Worm (Caenorhabditis elegans) whole organism, L1 larva: ENCODE results near the gene ZK177.3.

Source experiments
- C04F5.9 ChIP-seq: sonication (generic microtip); optimal IDR thresholded peaks from 2 replicates; lab custom pipeline; 2016; ENCODE audit warnings: missing genetic modification characterization, missing compliant biosample characterization
- C16A3.4 ChIP-seq: fragments of 150-350 bp; optimal IDR thresholded peaks from 2 replicates; lab custom pipeline; 2014; ENCODE audit warnings: missing biosample characterization, missing genetic modification characterization
- C34B4.2 ChIP-seq: sonication (generic microtip); optimal IDR thresholded peaks from 2 replicates; lab custom pipeline; 2017; ENCODE audit warnings: mild to moderate bottlenecking, missing genetic modification characterization, missing compliant biosample characterization
- aha-1 ChIP-seq: fragments of 150-350 bp; optimal IDR thresholded peaks from 2 replicates; lab custom pipeline; 2014; ENCODE audit warnings: missing biosample characterization, missing genetic modification characterization
- aly-2 ChIP-seq: fragments of 150-350 bp; optimal IDR thresholded peaks from 2 replicates; lab custom pipeline; 2014; ENCODE audit warnings: missing biosample characterization, missing genetic modification characterization
- ama-1 ChIP-seq: fragments of 150-350 bp; optimal IDR thresholded peaks from 2 replicates; lab custom pipeline; 2014
- blmp-1 ChIP-seq: fragments of 150-350 bp; optimal IDR thresholded peaks from 2 replicates; lab custom pipeline; 2014; ENCODE audit warnings: missing biosample characterization, missing genetic modification characterization
- ceh-8 ChIP-seq: fragments of 200-800 bp; sonication (Bioruptor generic); optimal IDR thresholded peaks from 2 replicates; lab custom pipeline; 2018; ENCODE audit warnings: mild to moderate bottlenecking, missing genetic modification characterization, moderate library complexity, missing compliant biosample characterization
- ces-1 ChIP-seq: fragments of 150-350 bp; optimal IDR thresholded peaks from 2 replicates; lab custom pipeline; 2014; ENCODE audit warnings: missing biosample characterization, missing genetic modification reagents, missing genetic modification characterization
- dpl-1 ChIP-seq, 3 experiments: fragments of 150-350 bp in 2 of 3; sonication (generic microtip) in 1 of 3; optimal IDR thresholded peaks; 2 replicates each; lab custom pipeline; 2014 to 2017; ENCODE audit warnings: missing biosample characterization in 3 of 3, missing genetic modification characterization in 3 of 3, missing genetic modification reagents in 3 of 3
- dsc-1 ChIP-seq: sonication (generic microtip); optimal IDR thresholded peaks from 2 replicates; lab custom pipeline; 2016; ENCODE audit warnings: mild to moderate bottlenecking, missing genetic modification characterization, missing compliant biosample characterization
- efl-1 ChIP-seq, 4 experiments: fragments of 150-350 bp; optimal IDR thresholded peaks in 3 of 4; peaks in 1 of 4; 1 replicate in 1 of 4; 2 replicates in 3 of 4; lab custom pipeline; 2014; ENCODE audit warnings: missing biosample characterization in 2 of 4, missing genetic modification characterization in 2 of 4, missing genetic modification reagents in 2 of 4
- efl-3 ChIP-seq: fragments of 200-800 bp; sonication (Bioruptor generic); optimal IDR thresholded peaks from 2 replicates; lab custom pipeline; 2018; ENCODE audit warnings: mild to moderate bottlenecking, missing genetic modification characterization, missing compliant biosample characterization
- egl-27 ChIP-seq, 2 experiments: fragments of 150-350 bp in 1 of 2; sonication (generic microtip); optimal IDR thresholded peaks; 3 replicates each; lab custom pipeline; 2017 to 2018; ENCODE audit warnings: missing biosample characterization in 2 of 2, missing genetic modification characterization in 2 of 2, missing genetic modification reagents in 2 of 2
- fkh-4 ChIP-seq: sonication (generic microtip); optimal IDR thresholded peaks from 2 replicates; lab custom pipeline; 2016; ENCODE audit warnings: missing compliant biosample characterization, missing genetic modification characterization, borderline replicate concordance
- fos-1 ChIP-seq: fragments of 150-350 bp; optimal IDR thresholded peaks from 2 replicates; lab custom pipeline; 2014; ENCODE audit warnings: missing biosample characterization, missing genetic modification characterization
- isw-1 ChIP-seq: fragments of 200-800 bp; sonication (Bioruptor generic); IDR thresholded peaks from 2 replicates; pipeline ENCODE4 v1.3.6; 2022; ENCODE audit warnings: missing genetic modification characterization, missing compliant biosample characterization
- lin-15B ChIP-seq: fragments of 150-350 bp; sonication (generic microtip); optimal IDR thresholded peaks from 3 replicates; lab custom pipeline; 2014; ENCODE audit warnings: missing biosample characterization, missing genetic modification characterization
- lin-35 ChIP-seq, 2 experiments: fragments of 150-350 bp; optimal IDR thresholded peaks; 2 replicates each; lab custom pipeline; 2014; ENCODE audit warnings: missing biosample characterization in 2 of 2, missing genetic modification characterization in 2 of 2, missing genetic modification reagents in 2 of 2
- lsy-2 ChIP-seq, 2 experiments: fragments of 150-350 bp; optimal IDR thresholded peaks; 2 replicates each; lab custom pipeline; 2014; ENCODE audit warnings: missing biosample characterization in 2 of 2, missing genetic modification characterization in 2 of 2
- mab-9 ChIP-seq: fragments of 200-800 bp; sonication (Bioruptor generic); IDR thresholded peaks from 2 replicates; pipeline ENCODE4 v1.3.6; 2022; ENCODE audit warnings: missing genetic modification reagents, missing genetic modification characterization, missing compliant biosample characterization
- mef-2 ChIP-seq: fragments of 150-350 bp; optimal IDR thresholded peaks from 2 replicates; lab custom pipeline; 2014; ENCODE audit warnings: missing biosample characterization, missing genetic modification characterization
- mep-1 ChIP-seq: fragments of 150-350 bp; optimal IDR thresholded peaks from 2 replicates; lab custom pipeline; 2014; ENCODE audit warnings: missing biosample characterization, missing genetic modification characterization
- nhr-11 ChIP-seq: fragments of 150-350 bp; optimal IDR thresholded peaks from 2 replicates; lab custom pipeline; 2014; ENCODE audit warnings: missing biosample characterization, missing genetic modification characterization
- nhr-12 ChIP-seq: sonication (generic microtip); optimal IDR thresholded peaks from 2 replicates; lab custom pipeline; 2017; ENCODE audit warnings: missing biosample characterization, missing genetic modification characterization
- nhr-28 ChIP-seq: fragments of 150-350 bp; optimal IDR thresholded peaks from 2 replicates; lab custom pipeline; 2014; ENCODE audit warnings: missing biosample characterization, missing genetic modification characterization
- nhr-47 ChIP-seq: sonication (generic microtip); optimal IDR thresholded peaks from 2 replicates; lab custom pipeline; 2016; ENCODE audit warnings: mild to moderate bottlenecking, missing genetic modification characterization, moderate library complexity, missing compliant biosample characterization
- nhr-71 ChIP-seq: sonication (generic microtip); optimal IDR thresholded peaks from 2 replicates; lab custom pipeline; 2016; ENCODE audit warnings: mild to moderate bottlenecking, missing genetic modification characterization, moderate library complexity, missing compliant biosample characterization
- nhr-76 ChIP-seq: sonication (generic microtip); optimal IDR thresholded peaks from 2 replicates; lab custom pipeline; 2017; ENCODE audit warnings: missing biosample characterization, missing genetic modification characterization
- pag-3 ChIP-seq: sonication (generic microtip); optimal IDR thresholded peaks from 2 replicates; lab custom pipeline; 2017; ENCODE audit warnings: missing genetic modification characterization, mild to moderate bottlenecking, missing compliant biosample characterization, antibody characterized with exemption, borderline replicate concordance; ENCODE audit not compliant: insufficient read depth
- pax-3 ChIP-seq: fragments of 200-800 bp; sonication (Bioruptor generic); optimal IDR thresholded peaks from 2 replicates; lab custom pipeline; 2018; ENCODE audit warnings: mild to moderate bottlenecking, missing genetic modification characterization, moderate library complexity, missing compliant biosample characterization
- rnt-1 ChIP-seq: sonication (generic microtip); optimal IDR thresholded peaks from 2 replicates; lab custom pipeline; 2016; ENCODE audit warnings: mild to moderate bottlenecking, missing genetic modification characterization, moderate library complexity, missing compliant biosample characterization
- snpc-4 ChIP-seq: fragments of 150-350 bp; optimal IDR thresholded peaks from 2 replicates; lab custom pipeline; 2014; ENCODE audit warnings: missing biosample characterization, missing genetic modification characterization
- sox-4 ChIP-seq: sonication (generic microtip); optimal IDR thresholded peaks from 2 replicates; lab custom pipeline; 2016; ENCODE audit warnings: missing genetic modification characterization, missing compliant biosample characterization
- sup-37 ChIP-seq: fragments of 200-800 bp; sonication (Bioruptor generic); optimal IDR thresholded peaks from 2 replicates; lab custom pipeline; 2018; ENCODE audit warnings: mild to moderate bottlenecking, missing genetic modification characterization, missing compliant biosample characterization
- swsn-7 ChIP-seq: sonication (generic microtip); optimal IDR thresholded peaks from 2 replicates; lab custom pipeline; 2016; ENCODE audit warnings: missing genetic modification characterization, missing compliant biosample characterization
- unc-130 ChIP-seq: fragments of 150-350 bp; optimal IDR thresholded peaks from 2 replicates; lab custom pipeline; 2017; ENCODE audit warnings: missing biosample characterization, missing genetic modification characterization, inconsistent platforms
- unc-62 ChIP-seq: fragments of 150-350 bp; optimal IDR thresholded peaks from 2 replicates; lab custom pipeline; 2014; ENCODE audit warnings: missing biosample characterization, missing genetic modification reagents, missing genetic modification characterization
- unc-86 ChIP-seq: sonication (generic microtip); optimal IDR thresholded peaks from 2 replicates; lab custom pipeline; 2016; ENCODE audit warnings: missing genetic modification characterization, missing compliant biosample characterization
- unc-98 ChIP-seq: fragments of 200-800 bp; sonication (Bioruptor generic); IDR thresholded peaks from 2 replicates; pipeline ENCODE4 v1.3.6; 2022; ENCODE audit warnings: missing genetic modification characterization, missing compliant biosample characterization
- zip-4 ChIP-seq: fragments of 200-800 bp; sonication (Bioruptor generic); optimal IDR thresholded peaks from 2 replicates; lab custom pipeline; 2018; ENCODE audit warnings: mild to moderate bottlenecking, missing genetic modification characterization, moderate library complexity, missing compliant biosample characterization

The ZK177.3 gene

ce11 chrII:5544145-5544515 is 28.5 kb downstream of the ZK177.3 start (continued):
- TF ChIP-seq ama-1 (peak; percentile 97), swsn-7 (peak; percentile 95), zip-4 (GFP tag; lab: Kevin White, UChicago) (no peak), lin-35 (GFP tag; optimal IDR thresholded peaks at IDR 0.05; lab: Kevin White, UChicago) (peak; percentile 15 to 59), fos-1 (tag; lab: Kevin White, UChicago) (no peak), aha-1 (tag; lab: Kevin White, UChicago) (no peak), efl-3 (GFP tag; lab: Kevin White, UChicago) (no peak), snpc-4 (tag; lab: Kevin White, UChicago) (peak; percentile 98), ces-1 (no peak), pag-3 (tag; lab: Kevin White, UChicago) (no peak), sox-4 (tag; lab: Kevin White, UChicago) (no peak), sup-37 (GFP tag; lab: Kevin White, UChicago) (no peak), C16A3.4 (tag; lab: Kevin White, UChicago) (peak; percentile 63), C34B4.2 (tag; lab: Kevin White, UChicago) (no peak), unc-98 (no peak), unc-130 (tag; lab: Kevin White, UChicago) (no peak), nhr-11 (no peak), nhr-12 (tag; lab: Kevin White, UChicago) (no peak), nhr-71 (tag; lab: Kevin White, UChicago) (peak; percentile 79), isw-1 (no peak), rnt-1 (tag; lab: Kevin White, UChicago) (peak; percentile 91), nhr-47 (tag; lab: Kevin White, UChicago) (peak; percentile 53), nhr-76 (tag; lab: Kevin White, UChicago) (peak; percentile 9), mep-1 (tag; lab: Kevin White, UChicago) (no peak), unc-86 (tag; lab: Kevin White, UChicago) (no peak), egl-27 (tag; optimal IDR thresholded peaks at IDR 0.05; lab: Kevin White, UChicago) (no peak), nhr-28 (tag; lab: Kevin White, UChicago) (no peak), efl-1 (optimal IDR thresholded peaks at IDR 0.05; lab: Kevin White, UChicago) (peak; percentile 33 to 37), efl-1 (GFP tag; optimal IDR thresholded peaks at IDR 0.05 in 1 of 2; lab: Kevin White, UChicago) (peak in 1 of 2 experiments; percentile 91), dpl-1 (GFP tag; optimal IDR thresholded peaks at IDR 0.05; lab: Kevin White, UChicago) (peak; percentile 11 to 47 (median 25)), ceh-8 (GFP tag; lab: Kevin White, UChicago) (no peak), C04F5.9 (peak; percentile 57), mab-9 (GFP tag; lab: Robert Waterston, UW) (no peak), blmp-1 (tag; lab: Kevin White, UChicago) (no peak), pax-3 (tag; lab: Kevin White, UChicago) (no peak), aly-2 (tag; lab: Kevin White, UChicago) (no peak), mef-2 (tag; lab: Kevin White, UChicago) (no peak), dsc-1 (peak; percentile 5), lsy-2 (tag; optimal IDR thresholded peaks at IDR 0.05; lab: Kevin White, UChicago) (peak; percentile 50 to 72)

- TF ChIP-seq nhr-76 (tag; lab: Kevin White, UChicago) (no peak), unc-62 (GFP tag; lab: Kevin White, UChicago) (no peak), lin-15B (tag; lab: Kevin White, UChicago) (no peak), fkh-4 (no peak)
- TF ChIP-seq, all 84 proteins: peak for 0
Measured at ce11 chrII:5544764-5545163, 29.1 kb downstream of the ZK177.3 start, which contains the start of gene ins-13. ins-13 (minus strand) TSS chrII:5544864.
